Worm (Caenorhabditis elegans): Measurements from ENCODE around the gene C01G5.4.

ce11 chrIV:6560434-6560833 lies 28.9 kb downstream of the C01G5.4 start, which contains the start of gene best-9:
- TF ChIP-seq nhr-12 (tag; optimal IDR thresholded peaks at IDR 0.05) (no peak), ceh-16 (tag; optimal IDR thresholded peaks at IDR 0.05) (no peak), unc-39 (tag; optimal IDR thresholded peaks at IDR 0.05) (no peak), ztf-11 (tag; optimal IDR thresholded peaks at IDR 0.05) (no peak), nhr-23 (tag; optimal IDR thresholded peaks at IDR 0.05) (no peak), ama-1 (optimal IDR thresholded peaks at IDR 0.05) (no peak), elt-2 (tag; optimal IDR thresholded peaks at IDR 0.05) (no peak), snpc-4 (tag; optimal IDR thresholded peaks at IDR 0.05) (no peak), ZK546.5 (tag; optimal IDR thresholded peaks at IDR 0.05) (no peak), nhr-11 (tag; optimal IDR thresholded peaks at IDR 0.05) (no peak), nfya-1 (tag; optimal IDR thresholded peaks at IDR 0.05; ENCODE audit: insufficient read depth) (no peak), unc-62 (GFP tag; optimal IDR thresholded peaks at IDR 0.05) (no peak), tbx-2 (tag; optimal IDR thresholded peaks at IDR 0.05) (no peak), ztf-4 (tag; optimal IDR thresholded peaks at IDR 0.05) (no peak)

Measured in whole organism, L3 larva.